Worm (Caenorhabditis elegans) whole organism, young adult: Measurements from ENCODE around the gene T08G3.6.

Experiments
- egrh-3 ChIP-seq: fragments of 200-800 bp; sonication (Bioruptor generic); IDR thresholded peaks from 2 replicates; pipeline ENCODE4 v1.3.6; 2022; ENCODE audit warnings: missing genetic modification reagents, missing genetic modification characterization, missing compliant biosample characterization
- lin-54 ChIP-seq: fragments of 200-800 bp; sonication (Bioruptor generic); optimal IDR thresholded peaks from 2 replicates; lab custom pipeline; 2018; ENCODE audit warnings: mild to moderate bottlenecking, missing genetic modification characterization, missing compliant biosample characterization
- lir-1 ChIP-seq: fragments of 200-800 bp; sonication (Bioruptor generic); conservative IDR thresholded peaks from 2 replicates; pipeline ENCODE4 v1.3.6; 2022; ENCODE audit warnings: missing genetic modification reagents, missing genetic modification characterization, missing compliant biosample characterization
- unc-130 ChIP-seq: sonication (generic microtip); optimal IDR thresholded peaks from 2 replicates; lab custom pipeline; 2016; ENCODE audit warnings: missing genetic modification reagents, missing genetic modification characterization, missing compliant biosample characterization
- unc-62 ChIP-seq: fragments of 150-350 bp; optimal IDR thresholded peaks from 2 replicates; lab custom pipeline; 2014; ENCODE audit warnings: missing biosample characterization, missing genetic modification reagents, missing genetic modification characterization

- TF ChIP-seq lir-1 (GFP tag; lab: Robert Waterston, UW): no peak
- TF ChIP-seq unc-130 (GFP tag; lab: Kevin White, UChicago): no peak
- no peak for TF ChIP-seq unc-62 (GFP tag; lab: Kevin White, UChicago)
- no peak for TF ChIP-seq lin-54
- no peak for TF ChIP-seq egrh-3 (GFP tag; lab: Robert Waterston, UW)
Observed at ce11 chrV:16494359-16494758, 48.6 kb downstream of the T08G3.6 start, which contains the start of gene comt-2.
